Worm (Caenorhabditis elegans) whole organism, L3 larva: ENCODE measurements around the gene mig-6.
A peak's percentile ranks its signal among the peaks of the same experiment; 100 is the strongest.

Experiments used
- R02D3.7 ChIP-seq: fragments of 150-350 bp; optimal IDR thresholded peaks from 2 replicates; lab custom pipeline; 2014; ENCODE audit warnings: missing biosample characterization, missing genetic modification characterization
- ZK546.5 ChIP-seq: sonication (generic microtip); optimal IDR thresholded peaks from 2 replicates; lab custom pipeline; 2017; ENCODE audit warnings: missing biosample characterization, missing genetic modification characterization
- aly-2 ChIP-seq: fragments of 150-350 bp; optimal IDR thresholded peaks from 2 replicates; lab custom pipeline; 2014; ENCODE audit warnings: missing biosample characterization, missing genetic modification characterization
- ama-1 ChIP-seq: fragments of 150-350 bp; optimal IDR thresholded peaks from 2 replicates; lab custom pipeline; 2018
- ceh-16 ChIP-seq: sonication (generic microtip); optimal IDR thresholded peaks from 2 replicates; lab custom pipeline; 2017; ENCODE audit warnings: missing biosample characterization, missing genetic modification characterization
- ceh-28 ChIP-seq: fragments of 150-350 bp; optimal IDR thresholded peaks from 2 replicates; lab custom pipeline; 2014; ENCODE audit warnings: missing biosample characterization, missing genetic modification reagents, missing genetic modification characterization
- ceh-82 ChIP-seq: fragments of 150-350 bp; optimal IDR thresholded peaks from 2 replicates; lab custom pipeline; 2014; ENCODE audit warnings: missing biosample characterization, missing genetic modification characterization
- daf-12 ChIP-seq: fragments of 150-350 bp; optimal IDR thresholded peaks from 2 replicates; lab custom pipeline; 2014; ENCODE audit warnings: missing biosample characterization, missing genetic modification reagents, missing genetic modification characterization
- elt-2 ChIP-seq: sonication (generic microtip); optimal IDR thresholded peaks from 2 replicates; lab custom pipeline; 2016; ENCODE audit warnings: missing genetic modification reagents, mild to moderate bottlenecking, missing genetic modification characterization, missing compliant biosample characterization
- elt-3 ChIP-seq, 3 experiments: fragments of 150-350 bp in 1 of 3; sonication (generic microtip) in 2 of 3; optimal IDR thresholded peaks; 2 replicates in 2 of 3; 4 replicates in 1 of 3; lab custom pipeline; 2014 to 2017; ENCODE audit warnings: missing biosample characterization in 3 of 3, missing genetic modification characterization in 3 of 3
- eor-1 ChIP-seq, 2 experiments: fragments of 150-350 bp; optimal IDR thresholded peaks; 2 replicates each; lab custom pipeline; 2014 to 2018; ENCODE audit warnings: missing biosample characterization in 2 of 2, missing genetic modification characterization in 2 of 2
- fkh-10 ChIP-seq: sonication (generic microtip); optimal IDR thresholded peaks from 2 replicates; lab custom pipeline; 2017; ENCODE audit warnings: missing biosample characterization, missing genetic modification reagents, missing genetic modification characterization
- fos-1 ChIP-seq: fragments of 150-350 bp; optimal IDR thresholded peaks from 2 replicates; lab custom pipeline; 2014; ENCODE audit warnings: missing biosample characterization, missing genetic modification characterization
- hmg-11 ChIP-seq: sonication (generic microtip); optimal IDR thresholded peaks from 2 replicates; lab custom pipeline; 2016; ENCODE audit warnings: missing genetic modification characterization, missing compliant biosample characterization
- lin-39 ChIP-seq: fragments of 150-350 bp; optimal IDR thresholded peaks from 2 replicates; lab custom pipeline; 2018; ENCODE audit warnings: missing biosample characterization, missing genetic modification reagents, missing genetic modification characterization
- mml-1 ChIP-seq: fragments of 150-350 bp; sonication (generic microtip); optimal IDR thresholded peaks from 3 replicates; lab custom pipeline; 2014; ENCODE audit warnings: missing biosample characterization, missing genetic modification characterization
- nfya-1 ChIP-seq: sonication (generic microtip); optimal IDR thresholded peaks from 2 replicates; lab custom pipeline; 2017; ENCODE audit warnings: missing genetic modification characterization, mild to moderate bottlenecking, missing compliant biosample characterization, antibody characterized with exemption, moderate library complexity; ENCODE audit not compliant: insufficient read depth
- nhr-11 ChIP-seq: fragments of 150-350 bp; optimal IDR thresholded peaks from 2 replicates; lab custom pipeline; 2014; ENCODE audit warnings: missing biosample characterization, missing genetic modification characterization
- nhr-12 ChIP-seq: fragments of 150-350 bp; optimal IDR thresholded peaks from 2 replicates; lab custom pipeline; 2014; ENCODE audit warnings: missing biosample characterization, missing genetic modification characterization
- nhr-23 ChIP-seq: fragments of 150-350 bp; optimal IDR thresholded peaks from 2 replicates; lab custom pipeline; 2014; ENCODE audit warnings: missing biosample characterization, missing genetic modification reagents, missing genetic modification characterization
- nhr-25 ChIP-seq: sonication (generic microtip); optimal IDR thresholded peaks from 2 replicates; lab custom pipeline; 2017; ENCODE audit warnings: missing biosample characterization, missing genetic modification characterization
- nhr-28 ChIP-seq: fragments of 150-350 bp; optimal IDR thresholded peaks from 2 replicates; lab custom pipeline; 2014; ENCODE audit warnings: missing biosample characterization, missing genetic modification characterization
- nhr-43 ChIP-seq: sonication (generic microtip); optimal IDR thresholded peaks from 2 replicates; lab custom pipeline; 2016; ENCODE audit warnings: mild to moderate bottlenecking, missing genetic modification characterization, missing compliant biosample characterization; ENCODE audit not compliant: poor library complexity, severe bottlenecking
- nhr-77 ChIP-seq: fragments of 150-350 bp; optimal IDR thresholded peaks from 2 replicates; lab custom pipeline; 2014; ENCODE audit warnings: missing biosample characterization, missing genetic modification characterization
- pha-4 ChIP-seq: fragments of 150-350 bp; optimal IDR thresholded peaks from 2 replicates; lab custom pipeline; 2014; ENCODE audit warnings: missing biosample characterization, missing genetic modification reagents, missing genetic modification characterization
- pqm-1 ChIP-seq: fragments of 150-350 bp; optimal IDR thresholded peaks from 2 replicates; lab custom pipeline; 2017; ENCODE audit warnings: missing biosample characterization, missing genetic modification characterization, inconsistent platforms
- sea-2 ChIP-seq: fragments of 150-350 bp; sonication (generic microtip); optimal IDR thresholded peaks from 4 replicates; lab custom pipeline; 2014; ENCODE audit warnings: missing biosample characterization, missing genetic modification reagents, missing genetic modification characterization
- skn-1 ChIP-seq: fragments of 150-350 bp; optimal IDR thresholded peaks from 2 replicates; lab custom pipeline; 2014; ENCODE audit warnings: missing biosample characterization, missing genetic modification characterization
- tbx-2 ChIP-seq: sonication (generic microtip); optimal IDR thresholded peaks from 2 replicates; lab custom pipeline; 2016; ENCODE audit warnings: mild to moderate bottlenecking, missing genetic modification characterization, missing compliant biosample characterization
- unc-39 ChIP-seq: sonication (generic microtip); optimal IDR thresholded peaks from 4 replicates; lab custom pipeline; 2017; ENCODE audit warnings: missing biosample characterization, missing genetic modification characterization
- ztf-11 ChIP-seq: fragments of 150-350 bp; optimal IDR thresholded peaks from 2 replicates; lab custom pipeline; 2014; ENCODE audit warnings: missing biosample characterization, missing genetic modification characterization
- ztf-4 ChIP-seq: fragments of 150-350 bp; optimal IDR thresholded peaks from 2 replicates; lab custom pipeline; 2014; ENCODE audit warnings: missing biosample characterization, missing genetic modification characterization

The mig-6 gene

DNA sequence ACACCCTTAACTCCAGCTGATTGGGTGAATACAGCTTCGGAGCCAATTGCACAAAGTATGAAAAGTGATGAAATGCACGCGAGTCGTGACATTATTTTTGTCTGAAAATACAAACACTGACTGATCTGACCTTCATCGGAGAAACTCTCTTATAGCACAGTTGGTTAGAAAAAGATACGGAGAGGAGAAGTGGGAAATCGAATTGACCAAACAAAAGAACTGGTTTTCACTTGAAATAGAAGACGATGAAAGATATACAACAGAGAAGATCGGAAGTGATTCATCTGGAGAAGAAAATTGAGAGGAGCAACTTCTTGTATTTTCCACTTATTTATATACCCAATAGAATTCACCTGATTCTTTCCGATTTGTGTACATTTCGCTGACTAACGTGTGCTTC, 10.8 kb downstream of the mig-6 start, which contains the start of gene ttr-33:
TSS of gene ttr-33 (minus strand) at position 101 of the 400 bp plus-strand sequence.
- TF ChIP-seq nhr-43 (tag; lab: Kevin White, UChicago), result no peak
- TF ChIP-seq pha-4 (tag; lab: Kevin White, UChicago), result peak; percentile 50

DNA sequence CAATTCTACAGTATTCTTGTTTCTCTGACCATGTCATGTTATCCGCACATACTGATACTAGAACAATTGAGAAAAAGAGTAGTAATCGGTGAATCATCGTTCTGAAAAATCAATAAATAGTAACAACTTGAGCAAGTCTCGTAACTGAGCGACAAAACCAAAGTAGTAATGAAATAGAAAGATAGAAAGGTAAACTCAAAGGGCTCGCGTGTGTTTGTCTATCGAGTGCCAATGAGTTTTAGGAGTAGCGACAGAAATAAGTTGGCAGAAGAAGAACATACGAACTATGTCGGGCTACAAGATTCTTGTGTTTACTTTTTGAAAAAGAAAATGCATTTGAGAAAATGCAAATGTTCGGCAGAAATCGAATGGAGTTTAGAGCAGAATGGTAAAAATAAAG, 12.5 kb downstream of the mig-6 start, which contains the start of gene C37C3.12:
TSS of gene C37C3.12 (minus strand) at position 101 of the 400 bp plus-strand sequence.
- TF ChIP-seq nhr-28 (tag; lab: Kevin White, UChicago), result no peak
- no peak for TF ChIP-seq daf-12 (tag; lab: Kevin White, UChicago)
- peak; percentile 78 for TF ChIP-seq pha-4 (tag; lab: Kevin White, UChicago)

DNA sequence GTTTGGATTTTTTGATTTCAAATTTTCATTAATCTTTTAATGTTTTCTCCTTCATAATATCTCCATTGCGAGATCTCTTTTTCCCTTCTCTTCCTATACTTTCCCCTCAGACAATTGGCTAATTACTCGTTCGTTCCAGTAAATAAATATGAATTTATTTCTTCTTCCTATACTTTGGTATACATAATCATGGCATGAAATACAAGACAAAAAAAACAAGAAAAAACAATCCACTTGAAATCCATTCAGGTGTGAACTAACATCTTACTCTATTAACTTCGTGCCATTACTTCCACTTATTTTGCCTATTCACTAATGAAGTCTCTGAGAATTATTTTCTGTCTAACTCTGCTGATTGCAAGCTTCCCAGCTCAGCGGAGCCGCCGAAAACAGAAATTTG, 15.2 kb downstream of the mig-6 start, which contains the start of gene grd-8:
TSS of gene grd-8 (plus strand) at position 301 of the 400 bp plus-strand sequence.
- TF ChIP-seq ceh-82 (tag; lab: Kevin White, UChicago) (no peak), nfya-1 (tag; lab: Kevin White, UChicago) (no peak), ceh-16 (tag; lab: Kevin White, UChicago) (no peak), ztf-4 (no peak), skn-1 (tag; lab: Kevin White, UChicago) (no peak), daf-12 (tag; lab: Kevin White, UChicago) (no peak), aly-2 (tag; lab: Kevin White, UChicago) (no peak), ama-1 (lab: Kevin White, UChicago) (no peak), ztf-11 (tag; lab: Kevin White, UChicago) (no peak), sea-2 (no peak)

DNA sequence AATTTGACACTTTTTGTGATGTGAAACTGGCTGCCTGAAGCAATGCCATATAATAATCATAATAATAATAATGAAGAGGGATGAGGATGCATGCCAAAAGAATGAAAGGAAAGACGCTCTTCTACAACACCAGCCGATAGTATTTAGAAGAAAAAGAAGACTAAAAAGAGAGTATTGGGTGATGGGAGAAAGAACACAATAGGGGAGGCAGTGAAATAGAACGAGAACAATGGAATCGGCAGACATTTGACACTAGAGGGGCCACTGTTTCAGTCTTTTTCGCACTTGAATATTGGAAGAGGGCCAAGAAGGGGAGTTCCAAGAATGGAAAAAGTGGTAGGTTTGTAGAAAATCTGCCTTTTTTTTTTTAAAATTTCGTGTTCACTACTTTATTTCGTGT, 20.2 kb downstream of the mig-6 start, which contains the start of gene memo-1:
TSS of gene memo-1 (minus strand) at position 2 of the 400 bp plus-strand sequence.
- TF ChIP-seq R02D3.7 (no peak), nhr-11 (tag; lab: Kevin White, UChicago) (no peak), ztf-4 (no peak), eor-1 (tag; optimal IDR thresholded peaks at IDR 0.05; lab: Kevin White, UChicago) (no peak), nfya-1 (tag; lab: Kevin White, UChicago) (no peak), elt-3 (tag; optimal IDR thresholded peaks at IDR 0.05; lab: Kevin White, UChicago) (no peak), nhr-23 (no peak)
- TF ChIP-seq, all 47 proteins: peak for 0

DNA sequence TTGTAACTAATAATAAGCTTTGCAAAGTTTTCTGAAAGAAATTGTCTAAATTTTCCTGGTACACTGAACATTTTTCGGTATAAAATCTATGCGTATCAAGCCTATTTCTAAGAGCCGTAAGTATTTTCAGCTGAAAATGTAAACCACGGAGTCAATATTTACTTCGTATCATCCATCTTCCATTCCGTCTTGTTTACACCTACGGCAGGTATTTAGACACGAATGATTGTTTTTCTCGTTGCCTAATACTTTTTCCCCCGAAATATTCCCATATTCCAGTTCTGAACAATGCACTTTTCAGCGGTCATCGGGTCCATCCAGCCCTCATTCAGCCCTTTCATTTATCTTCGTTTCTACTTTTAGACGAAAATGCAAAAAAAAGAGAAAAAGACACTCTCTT, 20.7 kb downstream of the mig-6 start:
- TF ChIP-seq pha-4 (tag; lab: Kevin White, UChicago) (peak; percentile 88), lin-39 (tag; lab: Kevin White, UChicago) (peak; percentile 32), nhr-25 (tag; lab: Kevin White, UChicago) (no peak), nhr-43 (tag; lab: Kevin White, UChicago) (no peak), unc-39 (tag; lab: Kevin White, UChicago) (no peak)

DNA sequence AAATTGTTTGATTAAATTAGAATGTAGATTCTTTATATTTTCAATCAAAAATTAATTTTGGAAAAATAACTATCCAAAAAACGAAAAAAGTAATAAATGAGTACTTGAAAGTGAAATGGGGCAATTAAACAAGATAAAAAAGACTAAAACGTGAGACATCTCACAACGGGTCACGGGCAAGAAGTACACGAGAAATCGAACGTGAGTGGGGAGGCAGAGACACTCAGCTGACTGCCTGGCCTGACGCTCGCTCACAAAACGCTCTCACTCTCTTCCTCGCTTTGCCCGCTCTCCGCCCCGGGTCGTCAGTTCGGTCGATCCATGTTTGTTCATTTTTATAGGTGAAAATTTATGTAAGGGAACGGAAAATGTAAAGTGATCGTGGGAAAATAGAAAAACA, 21.2 kb downstream of the mig-6 start:
- TF ChIP-seq hmg-11 (tag; lab: Kevin White, UChicago) (peak; percentile 38), elt-2 (tag; lab: Kevin White, UChicago) (peak; percentile 31), nhr-23 (peak; percentile 15), mml-1 (tag; lab: Kevin White, UChicago) (no peak), ama-1 (lab: Kevin White, UChicago) (peak; percentile 8), pha-4 (tag; lab: Kevin White, UChicago) (peak; percentile 45), tbx-2 (tag; lab: Kevin White, UChicago) (no peak), elt-3 (tag; optimal IDR thresholded peaks at IDR 0.05; lab: Kevin White, UChicago) (no peak), aly-2 (tag; lab: Kevin White, UChicago) (no peak)

DNA sequence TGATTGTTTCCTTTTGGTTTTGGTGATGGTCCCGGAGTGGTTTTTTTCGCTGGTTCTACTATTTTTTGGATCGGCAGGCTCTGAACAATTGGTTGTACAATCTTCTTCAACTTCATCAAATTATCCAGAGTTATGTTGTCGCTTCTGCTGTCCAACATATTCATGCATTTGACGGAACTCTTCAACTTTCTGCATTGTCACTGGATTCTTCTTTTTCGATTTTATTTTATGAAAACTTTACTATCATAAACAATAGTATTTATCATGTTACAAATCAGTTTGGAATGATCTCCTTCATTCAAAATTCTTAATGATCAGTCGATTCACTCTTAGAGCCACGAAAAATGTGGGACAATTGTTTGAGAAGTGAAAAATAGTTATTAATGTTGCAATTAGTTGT, 25.1 kb downstream of the mig-6 start:
- TF ChIP-seq nhr-25 (tag; lab: Kevin White, UChicago) (no peak), nhr-11 (tag; lab: Kevin White, UChicago) (no peak), fos-1 (tag; lab: Kevin White, UChicago) (no peak), elt-3 (tag; optimal IDR thresholded peaks at IDR 0.05; lab: Kevin White, UChicago) (no peak), nhr-28 (tag; lab: Kevin White, UChicago) (no peak), daf-12 (tag; lab: Kevin White, UChicago) (no peak), sea-2 (no peak), aly-2 (tag; lab: Kevin White, UChicago) (no peak), nhr-77 (no peak), nfya-1 (tag; lab: Kevin White, UChicago) (no peak), mml-1 (tag; lab: Kevin White, UChicago) (no peak), ceh-28 (tag; lab: Kevin White, UChicago) (no peak), eor-1 (tag; optimal IDR thresholded peaks at IDR 0.05; lab: Kevin White, UChicago) (no peak), pqm-1 (tag; lab: Kevin White, UChicago) (no peak), hmg-11 (tag; lab: Kevin White, UChicago) (no peak), ztf-4 (no peak), nhr-12 (tag; lab: Kevin White, UChicago) (no peak), fkh-10 (GFP tag; lab: Kevin White, UChicago) (no peak), ZK546.5 (tag; lab: Kevin White, UChicago) (no peak)
